Fruit fly (Drosophila melanogaster): ENCODE data around the gene btl.
A peak's percentile ranks its signal among the peaks of the same experiment; 100 is the strongest.

The btl gene

dm6 chr3L:14036867-14037313, 38.7 kb upstream of the btl start, which contains the start of gene Hsp110 (continued):
- TF ChIP-seq CG17359 (tag; optimal IDR thresholded peaks at IDR 0.05) (peak; percentile 37), sens-2 (GFP tag; IDR thresholded peaks at IDR 0.05) (no peak), Dip3 (GFP tag; optimal IDR thresholded peaks at IDR 0.05) (peak; percentile 99), YL-1 (GFP tag; optimal IDR thresholded peaks at IDR 0.05) (peak; percentile 58), Mes4 (GFP tag; optimal IDR thresholded peaks at IDR 0.05) (no peak), jumu (GFP tag; optimal IDR thresholded peaks at IDR 0.05) (peak; percentile 7), gt (GFP tag; IDR thresholded peaks at IDR 0.05) (no peak), Ssrp (tag; optimal IDR thresholded peaks at IDR 0.05) (no peak), nmo (GFP tag; optimal IDR thresholded peaks at IDR 0.05) (peak; percentile 53), Atf3 (GFP tag; optimal IDR thresholded peaks at IDR 0.05) (no peak), grn (GFP tag; optimal IDR thresholded peaks at IDR 0.05) (peak; percentile 80), nau (GFP tag; optimal IDR thresholded peaks at IDR 0.05) (no peak), CG16863 (GFP tag; optimal IDR thresholded peaks at IDR 0.05) (no peak), CG14014 (GFP tag; IDR thresholded peaks at IDR 0.05) (no peak), CG16779 (GFP tag; IDR thresholded peaks at IDR 0.05) (no peak), Dp (GFP tag; optimal IDR thresholded peaks at IDR 0.05) (peak; percentile 92), NfI (GFP tag; optimal IDR thresholded peaks at IDR 0.05) (no peak), Adf1 (GFP tag; IDR thresholded peaks at IDR 0.05) (0 out of 2 replicates have a peak, but pooled peaks have one; percentile 14), vvl (GFP tag; IDR thresholded peaks at IDR 0.05) (peak; percentile 24; the same call in 1 of the 2 replicates), CG31388 (GFP tag; optimal IDR thresholded peaks at IDR 0.05) (no peak), gcm2 (GFP tag; optimal IDR thresholded peaks at IDR 0.05) (no peak), Ets65A (GFP tag) (peak; percentile 44), wor (GFP tag; IDR thresholded peaks at IDR 0.05) (no peak), CG1603 (tag; optimal IDR thresholded peaks at IDR 0.05) (peak; percentile 67), sna (GFP tag; IDR thresholded peaks at IDR 0.05; ENCODE audit: partially characterized antibody) (peak; percentile 97), Hr78 (GFP tag; optimal IDR thresholded peaks at IDR 0.05) (no peak), Elba2 (GFP tag; optimal IDR thresholded peaks at IDR 0.05) (peak; percentile 81), pum (GFP tag; optimal IDR thresholded peaks at IDR 0.05) (no peak), row (GFP tag; IDR thresholded peaks at IDR 0.05) (0 out of 3 replicates have a peak, but pooled peaks have one; percentile 37), Atf-2 (GFP tag; optimal IDR thresholded peaks at IDR 0.05) (no peak), CG12219 (GFP tag; optimal IDR thresholded peaks at IDR 0.05) (no peak), Fer3 (tag; optimal IDR thresholded peaks at IDR 0.05) (peak; percentile 10), Med (GFP tag) (peak; percentile 89), Fer1 (GFP tag; optimal IDR thresholded peaks at IDR 0.05) (peak; percentile 55), CG11504 (tag; optimal IDR thresholded peaks at IDR 0.05) (no peak), CG33213 (GFP tag; optimal IDR thresholded peaks at IDR 0.05) (peak; percentile 56), Stat92E (GFP tag; optimal IDR thresholded peaks at IDR 0.05) (peak in 1 of 3 experiments; percentile 14), CG7928 (GFP tag; optimal IDR thresholded peaks at IDR 0.05) (no peak), CG10209 (GFP tag; optimal IDR thresholded peaks at IDR 0.05) (no peak), Bteb2 (GFP tag; optimal IDR thresholded peaks at IDR 0.05) (peak; percentile 10), onecut (GFP tag; IDR thresholded peaks at IDR 0.05) (peak; percentile 66), CG1792 (GFP tag; optimal IDR thresholded peaks at IDR 0.05) (peak; percentile 25), Trl (optimal IDR thresholded peaks at IDR 0.05) (no peak), Trl (GFP tag; optimal IDR thresholded peaks at IDR 0.05) (peak; percentile 17), Sin3A (optimal IDR thresholded peaks at IDR 0.05) (peak; percentile 43), lbe (GFP tag; optimal IDR thresholded peaks at IDR 0.05) (peak; percentile 64), sens (GFP tag) (peak; percentile 81), cad (GFP tag; optimal IDR thresholded peaks at IDR 0.05) (no peak), CG17328 (GFP tag; IDR thresholded peaks at IDR 0.05) (peak; percentile 25; the same call in 1 of the 2 replicates), chinmo (GFP tag; IDR thresholded peaks at IDR 0.05; ENCODE audit: partially characterized antibody) (peak; percentile 99), bowl (GFP tag; IDR thresholded peaks at IDR 0.05) (no peak), CG15696 (tag; optimal IDR thresholded peaks at IDR 0.05) (no peak)
